Fruit fly (Drosophila melanogaster) whole organism, embryonic: ENCODE measurements around the gene Cyt-c-p.

Source experiments
- Bdp1 ChIP-seq: fragments of 200-800 bp; sonication (Bioruptor generic); optimal IDR thresholded peaks from 3 replicates; lab custom pipeline; 2016; ENCODE audit warnings: missing biosample characterization, missing genetic modification characterization
- Bgb ChIP-seq: fragments of 200-800 bp; sonication (Bioruptor generic); IDR thresholded peaks from 2 replicates; pipeline ENCODE4 v1.3.6; 2022; ENCODE audit warnings: missing biosample characterization, missing genetic modification characterization; ENCODE audit not compliant: partially characterized antibody
- C15 ChIP-seq: fragments of 200-800 bp; sonication (Bioruptor generic); IDR thresholded peaks from 3 replicates; pipeline ENCODE4 v1.3.6; 2022; ENCODE audit warnings: missing biosample characterization, missing genetic modification characterization
- CG10209 ChIP-seq: fragments of 200-800 bp; sonication (Bioruptor generic); optimal IDR thresholded peaks from 3 replicates; lab custom pipeline; 2017; ENCODE audit warnings: missing biosample characterization, mild to moderate bottlenecking, missing genetic modification characterization, missing genetic modification reagents
- CG10565 ChIP-seq: fragments of 200-800 bp; sonication (Bioruptor generic); optimal IDR thresholded peaks from 3 replicates; lab custom pipeline; 2016; ENCODE audit warnings: missing biosample characterization, mild to moderate bottlenecking, missing genetic modification characterization
- CG11247 ChIP-seq: fragments of 200-800 bp; sonication (Bioruptor generic); IDR thresholded peaks from 2 replicates; pipeline ENCODE4 v1.3.6; 2022; ENCODE audit warnings: missing biosample characterization, missing genetic modification characterization
- CG11723 ChIP-seq: fragments of 200-800 bp; sonication (Bioruptor generic); optimal IDR thresholded peaks from 2 replicates; lab custom pipeline; 2017; ENCODE audit warnings: missing biosample characterization, mild to moderate bottlenecking, missing genetic modification characterization
- CG13424 ChIP-seq: fragments of 200-800 bp; sonication (Bioruptor generic); optimal IDR thresholded peaks from 2 replicates; lab custom pipeline; 2019; ENCODE audit warnings: missing biosample characterization, mild to moderate bottlenecking, missing genetic modification characterization, moderate library complexity
- CG14441 ChIP-seq: fragments of 200-800 bp; sonication (Bioruptor generic); IDR thresholded peaks from 2 replicates; pipeline ENCODE4 v1.3.6; 2022; ENCODE audit warnings: missing biosample characterization, missing genetic modification characterization
- CG14710 ChIP-seq: fragments of 200-800 bp; sonication (Bioruptor generic); optimal IDR thresholded peaks from 3 replicates; lab custom pipeline; 2019; ENCODE audit warnings: missing biosample characterization, mild to moderate bottlenecking, missing genetic modification characterization, moderate library complexity
- CG17359 ChIP-seq: fragments of 200-800 bp; sonication (Bioruptor generic); optimal IDR thresholded peaks from 3 replicates; lab custom pipeline; 2018; ENCODE audit warnings: missing biosample characterization, mild to moderate bottlenecking, missing genetic modification characterization, moderate library complexity
- CG17612 ChIP-seq: fragments of 200-800 bp; sonication (Bioruptor generic); IDR thresholded peaks from 2 replicates; pipeline ENCODE4 v1.3.6; 2022; ENCODE audit warnings: missing biosample characterization, missing genetic modification characterization
- CG3281 ChIP-seq: fragments of 200-800 bp; sonication (Bioruptor generic); optimal IDR thresholded peaks from 3 replicates; lab custom pipeline; 2017; ENCODE audit warnings: missing biosample characterization, mild to moderate bottlenecking, missing genetic modification characterization
- CG34224 ChIP-seq: fragments of 200-800 bp; sonication (Bioruptor generic); IDR thresholded peaks from 3 replicates; pipeline ENCODE4 v1.3.6; 2022; ENCODE audit warnings: missing biosample characterization, missing genetic modification characterization; ENCODE audit not compliant: partially characterized antibody
- CG42726 ChIP-seq: fragments of 200-800 bp; sonication (Bioruptor generic); IDR thresholded peaks from 2 replicates; pipeline ENCODE4 v1.3.6; 2022; ENCODE audit warnings: missing biosample characterization, missing genetic modification characterization; ENCODE audit not compliant: partially characterized antibody
- CG4707 ChIP-seq: fragments of 200-800 bp; sonication (Bioruptor generic); optimal IDR thresholded peaks from 2 replicates; lab custom pipeline; 2018; ENCODE audit warnings: missing biosample characterization, mild to moderate bottlenecking, missing genetic modification characterization, moderate library complexity
- CG6813 ChIP-seq: fragments of 200-800 bp; sonication (Bioruptor generic); optimal IDR thresholded peaks from 2 replicates; lab custom pipeline; 2017; ENCODE audit warnings: missing biosample characterization, missing genetic modification characterization, mild to moderate bottlenecking, moderate library complexity, missing genetic modification reagents
- CG8359 ChIP-seq: fragments of 200-800 bp; sonication (Bioruptor generic); optimal IDR thresholded peaks from 2 replicates; lab custom pipeline; 2017; ENCODE audit warnings: missing biosample characterization, mild to moderate bottlenecking, missing genetic modification characterization, borderline replicate concordance
- CoRest ChIP-seq: fragments of 200-800 bp; sonication (Bioruptor generic); optimal IDR thresholded peaks from 3 replicates; lab custom pipeline; 2018; ENCODE audit warnings: missing biosample characterization, mild to moderate bottlenecking, missing genetic modification characterization, moderate library complexity
- CrebB ChIP-seq: fragments of 200-800 bp; sonication (Bioruptor generic); optimal IDR thresholded peaks from 3 replicates; lab custom pipeline; 2018; ENCODE audit warnings: missing biosample characterization, mild to moderate bottlenecking, missing genetic modification characterization
- D19B ChIP-seq: fragments of 200-800 bp; sonication (Bioruptor generic); optimal IDR thresholded peaks from 2 replicates; lab custom pipeline; 2017; ENCODE audit warnings: missing biosample characterization, mild to moderate bottlenecking, missing genetic modification characterization
- Dll ChIP-seq: fragments of 200-800 bp; sonication (Bioruptor generic); IDR thresholded peaks from 4 replicates; pipeline ENCODE4 v1.3.6; 2022; ENCODE audit warnings: missing biosample characterization, missing genetic modification characterization; ENCODE audit not compliant: partially characterized antibody
- HmgD ChIP-seq: fragments of 200-800 bp; sonication (Bioruptor generic); optimal IDR thresholded peaks from 3 replicates; lab custom pipeline; 2016; ENCODE audit warnings: missing biosample characterization, missing genetic modification characterization
- Hr39 ChIP-seq: fragments of >200 bp; optimal IDR thresholded peaks from 2 replicates; lab custom pipeline; 2017
- Hr78 ChIP-seq, 2 experiments: fragments of 200-800 bp in 1 of 2; fragments of >200 bp in 1 of 2; sonication (Bioruptor generic) in 1 of 2; optimal IDR thresholded peaks; 2 replicates each; lab custom pipeline; 2017 to 2019; ENCODE audit warnings: missing biosample characterization in 2 of 2, missing genetic modification characterization in 2 of 2, mild to moderate bottlenecking in 1 of 2, moderate library complexity in 1 of 2
- Mad ChIP-seq: fragments of 200-800 bp; sonication (Bioruptor generic); optimal IDR thresholded peaks from 2 replicates; lab custom pipeline; 2016; ENCODE audit warnings: missing biosample characterization, missing genetic modification characterization
- NC2α ChIP-seq: fragments of 200-800 bp; sonication (Bioruptor generic); optimal IDR thresholded peaks from 2 replicates; lab custom pipeline; 2016; ENCODE audit warnings: missing biosample characterization, missing genetic modification characterization
- Ptx1 ChIP-seq: fragments of 200-800 bp; sonication (Bioruptor generic); IDR thresholded peaks from 2 replicates; pipeline ENCODE4 v1.3.6; 2022; ENCODE audit warnings: missing biosample characterization, missing genetic modification characterization
- Sin3A ChIP-seq: fragments of >200 bp; optimal IDR thresholded peaks from 2 replicates; lab custom pipeline; 2018
- Sox102F ChIP-seq: fragments of 200-800 bp; sonication (Bioruptor generic); optimal IDR thresholded peaks from 2 replicates; lab custom pipeline; 2018; ENCODE audit warnings: missing biosample characterization, mild to moderate bottlenecking, missing genetic modification characterization, moderate library complexity
- cg ChIP-seq: fragments of 200-800 bp; sonication (Bioruptor generic); optimal IDR thresholded peaks from 3 replicates; lab custom pipeline; 2019; ENCODE audit warnings: missing biosample characterization, mild to moderate bottlenecking, missing genetic modification characterization, moderate library complexity
- chif ChIP-seq, 2 experiments: fragments of 200-800 bp; sonication (Bioruptor generic); optimal IDR thresholded peaks; 3 replicates each; lab custom pipeline; 2016; ENCODE audit warnings: missing biosample characterization in 2 of 2, missing genetic modification characterization in 2 of 2
- chn ChIP-seq: fragments of 200-800 bp; sonication (Bioruptor generic); optimal IDR thresholded peaks from 2 replicates; lab custom pipeline; 2016; ENCODE audit warnings: missing biosample characterization, missing genetic modification characterization
- corto ChIP-seq: fragments of 200-800 bp; sonication (Bioruptor generic); optimal IDR thresholded peaks from 2 replicates; lab custom pipeline; 2016; ENCODE audit warnings: missing biosample characterization, mild to moderate bottlenecking, missing genetic modification characterization, moderate library complexity
- da ChIP-seq: fragments of 200-800 bp; sonication (Bioruptor generic); optimal IDR thresholded peaks from 2 replicates; lab custom pipeline; 2016; ENCODE audit warnings: missing biosample characterization, missing genetic modification characterization
- dm ChIP-seq: fragments of 200-800 bp; sonication (Bioruptor generic); optimal IDR thresholded peaks from 3 replicates; lab custom pipeline; 2016; ENCODE audit warnings: missing biosample characterization, missing genetic modification characterization
- gcm2 ChIP-seq: fragments of 200-800 bp; sonication (Bioruptor generic); optimal IDR thresholded peaks from 2 replicates; lab custom pipeline; 2016; ENCODE audit warnings: missing biosample characterization, missing genetic modification characterization
- ham ChIP-seq: fragments of 200-800 bp; sonication (Bioruptor generic); IDR thresholded peaks from 2 replicates; pipeline ENCODE4 v1.3.6; 2022; ENCODE audit warnings: missing biosample characterization, missing genetic modification characterization
- kay ChIP-seq: fragments of 200-800 bp; sonication (Bioruptor generic); optimal IDR thresholded peaks from 2 replicates; lab custom pipeline; 2016; ENCODE audit warnings: missing biosample characterization, missing genetic modification characterization
- ken ChIP-seq: fragments of 200-800 bp; sonication (Bioruptor generic); IDR thresholded peaks from 3 replicates; pipeline ENCODE4 v1.3.6; 2022; ENCODE audit warnings: missing biosample characterization, missing genetic modification characterization
- knrl ChIP-seq: fragments of 200-800 bp; sonication (Bioruptor generic); IDR thresholded peaks from 3 replicates; pipeline ENCODE4 v1.3.6; 2022; ENCODE audit warnings: missing biosample characterization, missing genetic modification characterization; ENCODE audit not compliant: partially characterized antibody
- luna ChIP-seq: fragments of 200-800 bp; sonication (Bioruptor generic); optimal IDR thresholded peaks from 2 replicates; lab custom pipeline; 2016; ENCODE audit warnings: missing biosample characterization, missing genetic modification characterization
- pfk ChIP-seq: fragments of 200-800 bp; sonication (Bioruptor generic); optimal IDR thresholded peaks from 2 replicates; lab custom pipeline; 2018; ENCODE audit warnings: missing biosample characterization, mild to moderate bottlenecking, missing genetic modification characterization, moderate library complexity
- phol ChIP-seq: fragments of 200-800 bp; sonication (Bioruptor generic); optimal IDR thresholded peaks from 3 replicates; lab custom pipeline; 2018; ENCODE audit warnings: missing biosample characterization, mild to moderate bottlenecking, missing genetic modification characterization, moderate library complexity
- schlank ChIP-seq: fragments of 200-800 bp; sonication (Bioruptor generic); optimal IDR thresholded peaks from 2 replicates; lab custom pipeline; 2018; ENCODE audit warnings: missing biosample characterization, mild to moderate bottlenecking, missing genetic modification characterization
- seq ChIP-seq: fragments of 200-800 bp; sonication (Bioruptor generic); IDR thresholded peaks from 2 replicates; pipeline ENCODE4 v1.3.6; 2022; ENCODE audit warnings: missing biosample characterization, missing genetic modification characterization
- sqz ChIP-seq: fragments of 200-800 bp; sonication (Bioruptor generic); optimal IDR thresholded peaks from 3 replicates; lab custom pipeline; 2018; ENCODE audit warnings: missing biosample characterization, mild to moderate bottlenecking, missing genetic modification characterization
- tll ChIP-seq, 2 experiments: fragments of 200-800 bp in 1 of 2; fragments of >200 bp in 1 of 2; sonication (Bioruptor generic) in 1 of 2; optimal IDR thresholded peaks; 2 replicates each; lab custom pipeline; 2017 to 2019; ENCODE audit warnings: missing biosample characterization in 2 of 2, missing genetic modification characterization in 2 of 2, mild to moderate bottlenecking in 1 of 2, moderate library complexity in 1 of 2
- tna ChIP-seq: fragments of 200-800 bp; sonication (Bioruptor generic); IDR thresholded peaks from 2 replicates; pipeline ENCODE4 v1.3.6; 2022; ENCODE audit warnings: missing biosample characterization, missing genetic modification characterization; ENCODE audit not compliant: partially characterized antibody

The Cyt-c-p gene

dm6 chr2L:16684908-16685611 is 34.7 kb upstream of the Cyt-c-p start (continued):
- TF ChIP-seq CG17359 (tag; lab: Kevin White, UChicago) (peak; percentile 33), Mad (GFP tag; lab: Kevin White, UChicago) (no peak), phol (peak; percentile 80), sqz (GFP tag; lab: Kevin White, UChicago) (no peak), da (GFP tag; lab: Kevin White, UChicago) (no peak), Sin3A (lab: Kevin White, UChicago) (no peak), tll (GFP tag; optimal IDR thresholded peaks at IDR 0.05; lab: Kevin White, UChicago) (no peak), NC2α (GFP tag; lab: Kevin White, UChicago) (no peak), CG10565 (GFP tag; lab: Kevin White, UChicago) (no peak), corto (GFP tag; lab: Kevin White, UChicago) (no peak), tna (GFP tag; lab: Robert Waterston, UW) (no peak), CG11723 (no peak), cg (no peak), CG14441 (GFP tag; lab: Robert Waterston, UW) (no peak), luna (GFP tag; lab: Kevin White, UChicago) (no peak), gcm2 (GFP tag; lab: Kevin White, UChicago) (no peak), CG10209 (GFP tag; lab: Kevin White, UChicago) (peak; percentile 47), Dll (no peak), CG3281 (GFP tag; lab: Kevin White, UChicago) (peak; percentile 65), chn (GFP tag; lab: Kevin White, UChicago) (no peak), pfk (GFP tag; lab: Kevin White, UChicago) (no peak), CG17612 (GFP tag; lab: Robert Waterston, UW) (no peak), CG6813 (peak; percentile 62), dm (GFP tag; lab: Kevin White, UChicago) (no peak), C15 (GFP tag; lab: Robert Waterston, UW) (no peak), kay (GFP tag; lab: Kevin White, UChicago) (peak; percentile 15), seq (GFP tag; lab: Robert Waterston, UW) (no peak), CG34224 (GFP tag; lab: Robert Waterston, UW) (no peak; the same call in 2 of the 3 replicates), Bdp1 (no peak), Sox102F (GFP tag; lab: Kevin White, UChicago) (peak; percentile 58), ham (GFP tag; lab: Robert Waterston, UW) (no peak), Hr78 (GFP tag; optimal IDR thresholded peaks at IDR 0.05; lab: Kevin White, UChicago) (peak in 1 of 2 experiments; percentile 42), CG14710 (tag; lab: Kevin White, UChicago) (peak; percentile 64), chif (GFP tag; optimal IDR thresholded peaks at IDR 0.05; lab: Kevin White, UChicago) (no peak), CG4707 (GFP tag; lab: Kevin White, UChicago) (peak; percentile 65), Bgb (no peak), CG8359 (GFP tag; lab: Kevin White, UChicago) (no peak), HmgD (GFP tag; lab: Kevin White, UChicago) (no peak), ken (GFP tag; lab: Robert Waterston, UW) (no peak), CrebB (tag; lab: Kevin White, UChicago) (no peak), Ptx1 (peak; percentile 22; the same call in 1 of the 2 replicates), CG11247 (GFP tag; lab: Robert Waterston, UW) (no peak), D19B (GFP tag; lab: Kevin White, UChicago) (no peak), schlank (tag; lab: Kevin White, UChicago) (no peak), CG13424 (tag; lab: Kevin White, UChicago) (peak; percentile 86), CG42726 (GFP tag; lab: Robert Waterston, UW) (no peak), Hr39 (no peak), CoRest (tag; lab: Kevin White, UChicago) (peak; percentile 81), knrl (GFP tag; lab: Robert Waterston, UW) (no peak)
